Worm (Caenorhabditis elegans): ENCODE results near the gene Y66D12A.1.

The Y66D12A.1 gene

ce11 chrIII:11592096-11592495 lies 15.9 kb upstream of the Y66D12A.1 start:
- no peak for TF ChIP-seq pag-3 (tag; optimal IDR thresholded peaks at IDR 0.05; ENCODE audit: borderline replicate concordance)
- TF ChIP-seq mec-3 (tag; optimal IDR thresholded peaks at IDR 0.05; ENCODE audit: borderline replicate concordance): no peak
- TF ChIP-seq ceh-48 (tag; optimal IDR thresholded peaks at IDR 0.05): peak; percentile 13
- no peak for TF ChIP-seq lin-11 (tag; optimal IDR thresholded peaks at IDR 0.05)
- no peak for TF ChIP-seq ets-4 (tag; optimal IDR thresholded peaks at IDR 0.05)

ce11 chrIII:11609568-11609967 lies 1.6 kb downstream of the Y66D12A.1 start, which contains the start of gene Y66D12A.30:
Gene Y66D12A.30, plus strand, starts transcription at chrIII:11609868.
- TF ChIP-seq mec-3 (tag; optimal IDR thresholded peaks at IDR 0.05; ENCODE audit: borderline replicate concordance) (no peak), fkh-6 (tag; optimal IDR thresholded peaks at IDR 0.05) (no peak), pax-1 (tag; optimal IDR thresholded peaks at IDR 0.05) (no peak), eyg-1 (tag; optimal IDR thresholded peaks at IDR 0.05) (no peak), Y22D7AL.16 (tag; optimal IDR thresholded peaks at IDR 0.05) (no peak), ztf-16 (tag; optimal IDR thresholded peaks at IDR 0.05) (no peak), zip-5 (tag; optimal IDR thresholded peaks at IDR 0.05) (no peak), ref-2 (tag; optimal IDR thresholded peaks at IDR 0.05) (no peak), K09A11.1 (tag; optimal IDR thresholded peaks at IDR 0.05; ENCODE audit: insufficient read depth) (no peak), ahr-1 (tag; optimal IDR thresholded peaks at IDR 0.05) (no peak), ets-4 (tag; optimal IDR thresholded peaks at IDR 0.05) (no peak), nhr-11 (tag; optimal IDR thresholded peaks at IDR 0.05) (no peak), ceh-14 (tag; optimal IDR thresholded peaks at IDR 0.05) (no peak), ceh-34 (tag; optimal IDR thresholded peaks at IDR 0.05) (no peak), ceh-45 (GFP tag; IDR thresholded peaks at IDR 0.05) (no peak), hlh-13 (GFP tag; optimal IDR thresholded peaks at IDR 0.05) (no peak), ceh-31 (tag; optimal IDR thresholded peaks at IDR 0.05) (no peak)

ce11 chrIII:11611618-11612247 lies 3.8 kb downstream of the Y66D12A.1 start:
- TF ChIP-seq elt-4 (tag; optimal IDR thresholded peaks at IDR 0.05) (peak; percentile 73), pqm-1 (tag; optimal IDR thresholded peaks at IDR 0.05) (no peak)

- TF ChIP-seq hlh-15 (tag; optimal IDR thresholded peaks at IDR 0.05): no peak
These were observed 4.4 kb downstream of the Y66D12A.1 start, which contains the start of the genes Y66A7A.9 and Y66A7A.4 for ce11 chrIII:11612371-11612770. Gene Y66A7A.9, minus strand, starts transcription at chrIII:11612471. Gene Y66A7A.4, plus strand, starts transcription at chrIII:11612607.

ce11 chrIII:11614325-11614724 lies 6.4 kb downstream of the Y66D12A.1 start:
- TF ChIP-seq ceh-48 (tag; optimal IDR thresholded peaks at IDR 0.05): peak; percentile 73

- TF ChIP-seq ceh-30 (tag; optimal IDR thresholded peaks at IDR 0.05): no peak
- peak; percentile 97 for TF ChIP-seq ceh-48 (tag; optimal IDR thresholded peaks at IDR 0.05)
- no peak for TF ChIP-seq K02D7.2 (tag; optimal IDR thresholded peaks at IDR 0.05)
- TF ChIP-seq tbx-2 (tag; optimal IDR thresholded peaks at IDR 0.05): no peak
- TF ChIP-seq ceh-2 (tag; optimal IDR thresholded peaks at IDR 0.05): no peak
- TF ChIP-seq T23F11.4 (GFP tag; optimal IDR thresholded peaks at IDR 0.05): no peak
These were observed 6.9 kb downstream of the Y66D12A.1 start for ce11 chrIII:11614874-11615273.

- TF ChIP-seq lin-11 (tag; optimal IDR thresholded peaks at IDR 0.05) (no peak), fax-1 (tag; optimal IDR thresholded peaks at IDR 0.05) (no peak), lim-6 (tag; optimal IDR thresholded peaks at IDR 0.05) (no peak), ceh-18 (tag; optimal IDR thresholded peaks at IDR 0.05) (no peak), pha-4 (tag; optimal IDR thresholded peaks at IDR 0.05) (no peak), ttx-3 (tag; optimal IDR thresholded peaks at IDR 0.05) (no peak), rnt-1 (tag; optimal IDR thresholded peaks at IDR 0.05) (no peak), tbx-7 (tag; optimal IDR thresholded peaks at IDR 0.05) (no peak), dve-1 (tag; optimal IDR thresholded peaks at IDR 0.05) (no peak), dmd-4 (tag; optimal IDR thresholded peaks at IDR 0.05; ENCODE audit: borderline replicate concordance) (no peak)
These were observed 7.8 kb downstream of the Y66D12A.1 start for ce11 chrIII:11615802-11616201.
